Worm (Caenorhabditis elegans) whole organism, L1 larva: ENCODE results near the gene glod-4.

Experiments
- ama-1 ChIP-seq: fragments of 150-350 bp; optimal IDR thresholded peaks from 2 replicates; lab custom pipeline; 2014
- elt-3 ChIP-seq, 6 experiments: fragments of 150-350 bp in 1 of 6; sonication (generic microtip); optimal IDR thresholded peaks; 2 replicates each; lab custom pipeline; 2017 to 2018; ENCODE audit warnings: missing biosample characterization in 6 of 6, missing genetic modification characterization in 6 of 6, inconsistent platforms in 1 of 6
- fkh-10 ChIP-seq: sonication (generic microtip); optimal IDR thresholded peaks from 2 replicates; lab custom pipeline; 2017; ENCODE audit warnings: missing biosample characterization, missing genetic modification reagents, missing genetic modification characterization
- fkh-8 ChIP-seq: sonication (generic microtip); optimal IDR thresholded peaks from 2 replicates; lab custom pipeline; 2016; ENCODE audit warnings: mild to moderate bottlenecking, missing genetic modification characterization, missing compliant biosample characterization
- nhr-20 ChIP-seq: sonication (generic microtip); optimal IDR thresholded peaks from 2 replicates; lab custom pipeline; 2016; ENCODE audit warnings: mild to moderate bottlenecking, missing genetic modification characterization, missing compliant biosample characterization
- nhr-237 ChIP-seq: fragments of 150-350 bp; optimal IDR thresholded peaks from 2 replicates; lab custom pipeline; 2014; ENCODE audit warnings: missing biosample characterization, missing genetic modification characterization
- nhr-77 ChIP-seq: fragments of 150-350 bp; optimal IDR thresholded peaks from 2 replicates; lab custom pipeline; 2014; ENCODE audit warnings: missing biosample characterization, missing genetic modification characterization
- nhr-90 ChIP-seq: sonication (generic microtip); optimal IDR thresholded peaks from 2 replicates; lab custom pipeline; 2016; ENCODE audit warnings: mild to moderate bottlenecking, missing genetic modification characterization, missing compliant biosample characterization; ENCODE audit not compliant: poor library complexity
- unc-62 ChIP-seq: fragments of 150-350 bp; optimal IDR thresholded peaks from 2 replicates; lab custom pipeline; 2014; ENCODE audit warnings: missing biosample characterization, missing genetic modification reagents, missing genetic modification characterization
- ztf-4 ChIP-seq: fragments of 150-350 bp; optimal IDR thresholded peaks from 2 replicates; lab custom pipeline; 2014; ENCODE audit warnings: missing biosample characterization, missing genetic modification characterization

- TF ChIP-seq ama-1 (lab: Kevin White, UChicago) (no peak), unc-62 (GFP tag; lab: Kevin White, UChicago) (no peak), fkh-8 (tag; lab: Kevin White, UChicago) (peak; percentile 36), nhr-77 (no peak), nhr-90 (tag; lab: Kevin White, UChicago) (no peak), elt-3 (tag; optimal IDR thresholded peaks at IDR 0.05; lab: Kevin White, UChicago) (no peak), nhr-20 (tag; lab: Kevin White, UChicago) (peak; percentile 1), fkh-10 (GFP tag; lab: Kevin White, UChicago) (no peak), ztf-4 (tag; lab: Kevin White, UChicago) (no peak), nhr-237 (tag; lab: Kevin White, UChicago) (no peak)
Observed at ce11 chrIII:4204072-4204471, 50.7 kb downstream of the glod-4 start, which contains the start of the genes pelo-1 and R74.7.
